Worm (Caenorhabditis elegans): ENCODE data around the gene cpg-4.

- no peak for TF ChIP-seq fkh-10 (GFP tag; optimal IDR thresholded peaks at IDR 0.05)
- no peak for TF ChIP-seq lim-6 (tag; optimal IDR thresholded peaks at IDR 0.05)
- TF ChIP-seq ama-1 (optimal IDR thresholded peaks at IDR 0.05), result no peak
- no peak for TF ChIP-seq syd-9 (tag; optimal IDR thresholded peaks at IDR 0.05)
These were observed 20.5 kb upstream of the cpg-4 start, which contains the start of gene acy-2 for ce11 chrV:5975724-5976123.

All from whole organism, late embryonic.